Worm (Caenorhabditis elegans) whole organism, late embryonic: ENCODE measurements around the gene ddo-3.

Experiments
- C08G9.2 ChIP-seq: sonication (generic microtip); optimal IDR thresholded peaks from 2 replicates; lab custom pipeline; 2016; ENCODE audit warnings: mild to moderate bottlenecking, missing genetic modification characterization, moderate library complexity, missing compliant biosample characterization
- C38D4.7 ChIP-seq: fragments of 200-800 bp; sonication (Bioruptor generic); optimal IDR thresholded peaks from 2 replicates; lab custom pipeline; 2018; ENCODE audit warnings: mild to moderate bottlenecking, missing genetic modification characterization, moderate library complexity, missing compliant biosample characterization
- Y22D7AL.16 ChIP-seq: sonication (generic microtip); optimal IDR thresholded peaks from 2 replicates; lab custom pipeline; 2016; ENCODE audit warnings: missing genetic modification characterization, missing compliant biosample characterization
- ceh-14 ChIP-seq: sonication (generic microtip); optimal IDR thresholded peaks from 2 replicates; lab custom pipeline; 2016; ENCODE audit warnings: missing genotype, missing genetic modification characterization, missing compliant biosample characterization
- ceh-18 ChIP-seq: sonication (generic microtip); optimal IDR thresholded peaks from 2 replicates; lab custom pipeline; 2016; ENCODE audit warnings: missing genetic modification characterization, missing compliant biosample characterization
- ceh-22 ChIP-seq: sonication (generic microtip); optimal IDR thresholded peaks from 2 replicates; lab custom pipeline; 2017; ENCODE audit warnings: missing biosample characterization, missing genetic modification characterization
- ceh-34 ChIP-seq: sonication (generic microtip); optimal IDR thresholded peaks from 2 replicates; lab custom pipeline; 2016; ENCODE audit warnings: mild to moderate bottlenecking, missing genetic modification characterization, missing compliant biosample characterization
- ceh-45 ChIP-seq: fragments of 200-800 bp; sonication (Bioruptor generic); IDR thresholded peaks from 2 replicates; pipeline ENCODE4 v1.3.6; 2022; ENCODE audit warnings: missing genetic modification reagents, missing genetic modification characterization, missing compliant biosample characterization
- ceh-48 ChIP-seq: sonication (generic microtip); optimal IDR thresholded peaks from 2 replicates; lab custom pipeline; 2016; ENCODE audit warnings: missing genetic modification characterization, inconsistent platforms, missing compliant biosample characterization
- ceh-6 ChIP-seq: fragments of 200-800 bp; sonication (Bioruptor generic); optimal IDR thresholded peaks from 2 replicates; lab custom pipeline; 2018; ENCODE audit warnings: mild to moderate bottlenecking, missing genetic modification characterization, missing compliant biosample characterization
- dmd-4 ChIP-seq: sonication (generic microtip); optimal IDR thresholded peaks from 2 replicates; lab custom pipeline; 2016; ENCODE audit warnings: borderline replicate concordance, missing genetic modification characterization, missing compliant biosample characterization
- dve-1 ChIP-seq: sonication (generic microtip); optimal IDR thresholded peaks from 2 replicates; lab custom pipeline; 2017; ENCODE audit warnings: antibody characterized with exemption, mild to moderate bottlenecking, missing genetic modification characterization, missing compliant biosample characterization
- elt-2 ChIP-seq: sonication (generic microtip); optimal IDR thresholded peaks from 2 replicates; lab custom pipeline; 2016; ENCODE audit warnings: missing genetic modification reagents, missing genetic modification characterization, missing compliant biosample characterization
- ets-4 ChIP-seq: sonication (generic microtip); optimal IDR thresholded peaks from 2 replicates; lab custom pipeline; 2016; ENCODE audit warnings: missing genetic modification characterization, missing compliant biosample characterization
- fkh-6 ChIP-seq: sonication (generic microtip); optimal IDR thresholded peaks from 2 replicates; lab custom pipeline; 2016; ENCODE audit warnings: missing genetic modification characterization, missing compliant biosample characterization
- hlh-13 ChIP-seq: fragments of 200-800 bp; sonication (Bioruptor generic); optimal IDR thresholded peaks from 2 replicates; lab custom pipeline; 2018; ENCODE audit warnings: mild to moderate bottlenecking, missing genetic modification characterization, missing compliant biosample characterization
- hlh-30 ChIP-seq: sonication (generic microtip); optimal IDR thresholded peaks from 2 replicates; lab custom pipeline; 2017; ENCODE audit warnings: antibody characterized with exemption, missing genetic modification characterization, missing compliant biosample characterization; ENCODE audit not compliant: insufficient read depth
- lin-11 ChIP-seq: fragments of 200-800 bp; sonication (Bioruptor generic); optimal IDR thresholded peaks from 2 replicates; lab custom pipeline; 2018; ENCODE audit warnings: mild to moderate bottlenecking, missing genetic modification characterization, missing compliant biosample characterization
- nfya-1 ChIP-seq: sonication (generic microtip); optimal IDR thresholded peaks from 2 replicates; lab custom pipeline; 2017; ENCODE audit warnings: missing genetic modification characterization, mild to moderate bottlenecking, missing compliant biosample characterization, antibody characterized with exemption, moderate library complexity
- nhr-11 ChIP-seq: fragments of 150-350 bp; optimal IDR thresholded peaks from 2 replicates; lab custom pipeline; 2014; ENCODE audit warnings: missing biosample characterization, missing genetic modification characterization
- odd-2 ChIP-seq: sonication (generic microtip); optimal IDR thresholded peaks from 2 replicates; lab custom pipeline; 2017; ENCODE audit warnings: antibody characterized with exemption, mild to moderate bottlenecking, missing genetic modification characterization, missing compliant biosample characterization
- pha-2 ChIP-seq: sonication (generic microtip); optimal IDR thresholded peaks from 2 replicates; lab custom pipeline; 2017; ENCODE audit warnings: mild to moderate bottlenecking, missing genetic modification characterization, missing compliant biosample characterization
- pha-4 ChIP-seq: fragments of 150-350 bp; optimal IDR thresholded peaks from 2 replicates; lab custom pipeline; 2018; ENCODE audit warnings: missing biosample characterization, missing genetic modification reagents, missing genetic modification characterization
- pros-1 ChIP-seq: fragments of 150-350 bp; optimal IDR thresholded peaks from 2 replicates; lab custom pipeline; 2014; ENCODE audit warnings: missing biosample characterization, missing genetic modification reagents, missing genetic modification characterization
- ref-2 ChIP-seq: sonication (generic microtip); optimal IDR thresholded peaks from 2 replicates; lab custom pipeline; 2016; ENCODE audit warnings: missing genetic modification characterization, missing compliant biosample characterization
- rnt-1 ChIP-seq: sonication (generic microtip); optimal IDR thresholded peaks from 2 replicates; lab custom pipeline; 2016; ENCODE audit warnings: missing genetic modification characterization, missing compliant biosample characterization
- sdc-2 ChIP-seq: sonication (generic microtip); optimal IDR thresholded peaks from 2 replicates; lab custom pipeline; 2016; ENCODE audit warnings: missing genotype, missing genetic modification characterization, missing compliant biosample characterization
- sox-2 ChIP-seq: fragments of 200-800 bp; sonication (Bioruptor generic); IDR thresholded peaks from 2 replicates; pipeline ENCODE4 v1.3.6; 2022; ENCODE audit warnings: missing genetic modification reagents, missing genetic modification characterization, missing compliant biosample characterization
- sox-4 ChIP-seq: sonication (generic microtip); optimal IDR thresholded peaks from 2 replicates; lab custom pipeline; 2017; ENCODE audit warnings: mild to moderate bottlenecking, missing genetic modification characterization, inconsistent platforms, missing compliant biosample characterization
- syd-9 ChIP-seq: sonication (generic microtip); optimal IDR thresholded peaks from 2 replicates; lab custom pipeline; 2016; ENCODE audit warnings: mild to moderate bottlenecking, missing genetic modification characterization, moderate library complexity, missing compliant biosample characterization
- tbx-2 ChIP-seq: sonication (generic microtip); optimal IDR thresholded peaks from 2 replicates; lab custom pipeline; 2016; ENCODE audit warnings: missing genetic modification characterization, missing compliant biosample characterization
- ttx-3 ChIP-seq: sonication (generic microtip); optimal IDR thresholded peaks from 2 replicates; lab custom pipeline; 2016; ENCODE audit warnings: missing genetic modification reagents, missing genetic modification characterization, missing compliant biosample characterization
- unc-3 ChIP-seq, 2 experiments: fragments of 200-800 bp in 1 of 2; sonication (Bioruptor generic) in 1 of 2; sonication (generic microtip) in 1 of 2; conservative IDR thresholded peaks in 1 of 2; optimal IDR thresholded peaks in 1 of 2; 2 replicates each; pipeline versions ENCODE4 v1.3.6 to Lab custom; 2016 to 2022; ENCODE audit warnings: missing compliant biosample characterization in 2 of 2, missing genetic modification characterization in 2 of 2, missing genetic modification reagents in 1 of 2
- unc-42 ChIP-seq: sonication (generic microtip); optimal IDR thresholded peaks from 2 replicates; lab custom pipeline; 2016; ENCODE audit warnings: missing genotype, missing genetic modification characterization, missing compliant biosample characterization
- unc-55 ChIP-seq: sonication (generic microtip); optimal IDR thresholded peaks from 2 replicates; lab custom pipeline; 2017; ENCODE audit warnings: missing biosample characterization, missing genetic modification reagents, missing genetic modification characterization
- unc-86 ChIP-seq: sonication (generic microtip); optimal IDR thresholded peaks from 2 replicates; lab custom pipeline; 2016; ENCODE audit warnings: missing genetic modification characterization, missing compliant biosample characterization
- zip-5 ChIP-seq: sonication (generic microtip); optimal IDR thresholded peaks from 2 replicates; lab custom pipeline; 2016; ENCODE audit warnings: missing genetic modification characterization, missing compliant biosample characterization
- ztf-16 ChIP-seq: sonication (generic microtip); optimal IDR thresholded peaks from 2 replicates; lab custom pipeline; 2017; ENCODE audit warnings: missing genetic modification characterization, missing compliant biosample characterization

Gene ddo-3

DNA sequence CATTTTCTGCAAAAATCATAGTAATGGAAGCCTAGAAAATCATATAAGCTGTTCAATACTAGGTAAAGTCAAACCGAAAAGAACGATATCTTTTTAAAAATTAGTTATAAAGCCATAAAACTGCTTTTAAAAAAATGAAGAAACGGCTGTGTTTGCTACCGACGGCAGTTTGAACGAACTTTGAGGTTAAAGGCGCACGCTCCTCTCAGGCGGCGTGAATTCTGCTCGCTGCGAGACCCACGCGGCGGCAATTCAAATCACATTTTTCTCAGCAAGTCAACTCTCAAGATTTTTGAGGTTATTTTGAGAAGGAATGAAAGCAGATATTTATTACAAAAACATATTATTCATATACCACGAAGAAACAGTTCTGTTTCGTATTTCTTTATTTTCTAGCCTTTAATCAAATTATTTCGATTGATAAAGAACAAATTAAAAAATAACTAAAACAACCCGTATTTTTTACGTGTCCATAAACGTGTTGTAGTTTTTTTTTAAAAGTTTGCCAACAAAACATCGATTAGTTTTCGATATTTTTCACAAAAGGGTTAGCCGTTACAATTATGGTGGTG is 20.5 kb downstream of the ddo-3 start, which contains the start of the genes mdh-2 and F20H11.4:
mdh-2 (minus strand) TSS at position 6 of the 572 bp plus-strand sequence.
F20H11.4 (plus strand) TSS at position 522 of the 572 bp plus-strand sequence.
- peak; percentile 33 for TF ChIP-seq tbx-2 (tag; lab: Kevin White, UChicago)
- TF ChIP-seq C38D4.7 (GFP tag; lab: Kevin White, UChicago) = no peak
- no peak for TF ChIP-seq pha-4 (tag; lab: Kevin White, UChicago)
- no peak for TF ChIP-seq ceh-6 (GFP tag; lab: Kevin White, UChicago)
- TF ChIP-seq dmd-4 (tag; lab: Kevin White, UChicago) = no peak
- peak; percentile 56 for TF ChIP-seq nfya-1 (tag; lab: Kevin White, UChicago)
- TF ChIP-seq ceh-14 = no peak
- TF ChIP-seq odd-2 (tag; lab: Kevin White, UChicago) = no peak
- TF ChIP-seq syd-9 (tag; lab: Kevin White, UChicago) = no peak
- no peak for TF ChIP-seq ceh-48 (tag; lab: Kevin White, UChicago)
- no peak for TF ChIP-seq ceh-22
- no peak for TF ChIP-seq sox-2
- TF ChIP-seq dve-1 (tag; lab: Kevin White, UChicago) = peak; percentile 50
- peak; percentile 13 for TF ChIP-seq unc-42 (tag; lab: Kevin White, UChicago)
- no peak for TF ChIP-seq elt-2 (tag; lab: Kevin White, UChicago)
- TF ChIP-seq unc-55 = peak; percentile 2
- TF ChIP-seq ceh-45 (GFP tag; lab: Robert Waterston, UW) = no peak
- TF ChIP-seq ceh-18 (tag; lab: Kevin White, UChicago) = peak; percentile 2

DNA sequence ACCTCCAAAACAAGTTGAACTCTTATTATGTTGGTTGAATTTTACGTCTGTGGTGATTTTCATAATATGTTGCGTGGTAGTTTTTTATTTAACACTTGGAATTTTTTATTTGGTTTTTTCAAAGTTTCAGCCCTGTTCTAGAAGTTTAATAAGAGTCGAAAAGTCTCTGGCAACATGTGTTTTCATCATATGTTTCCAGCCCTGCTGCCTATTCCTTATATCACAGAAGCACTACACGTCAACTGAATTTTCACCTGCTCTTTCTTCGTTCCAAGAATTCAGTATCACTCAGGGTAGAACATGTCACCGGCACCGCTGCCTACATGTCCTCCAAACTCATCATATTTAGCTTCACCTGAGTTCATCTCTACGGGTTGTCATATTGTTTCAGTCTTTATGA is 22.9 kb downstream of the ddo-3 start, which contains the start of gene srh-40:
srh-40 (plus strand) TSS at position 301 of the 400 bp plus-strand sequence.
- TF ChIP-seq sdc-2 (tag; lab: Kevin White, UChicago) (no peak), rnt-1 (no peak), fkh-6 (no peak), dmd-4 (tag; lab: Kevin White, UChicago) (no peak), ref-2 (no peak), ttx-3 (no peak), ceh-45 (GFP tag; lab: Robert Waterston, UW) (no peak), sox-2 (no peak), nhr-11 (tag; lab: Kevin White, UChicago) (no peak), pha-4 (tag; lab: Kevin White, UChicago) (no peak), hlh-30 (no peak), pha-2 (tag; lab: Kevin White, UChicago) (no peak), lin-11 (tag; lab: Kevin White, UChicago) (no peak), Y22D7AL.16 (tag; lab: Kevin White, UChicago) (no peak)

DNA sequence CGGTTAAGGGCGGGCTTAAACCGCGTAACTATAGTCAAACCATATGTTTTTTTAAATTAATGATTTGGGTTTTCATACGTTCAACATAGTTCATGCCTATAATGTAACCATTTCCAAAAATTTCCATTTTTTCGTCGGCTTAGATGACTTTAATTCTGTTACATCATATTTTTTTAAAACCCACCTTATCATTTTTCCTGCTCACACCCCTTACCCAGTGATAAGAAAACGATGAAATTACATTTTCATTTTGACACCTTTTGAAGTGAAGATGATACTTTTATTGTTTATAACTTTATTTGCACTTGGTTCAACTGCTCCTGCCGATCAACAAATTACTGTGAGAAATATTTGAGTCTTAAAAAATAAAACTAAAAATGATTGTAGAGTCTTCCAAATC is 24.6 kb downstream of the ddo-3 start, which contains the start of gene ctsa-4.2:
ctsa-4.2 (plus strand) TSS at position 247 of the 400 bp plus-strand sequence.
- TF ChIP-seq ceh-34 (tag; lab: Kevin White, UChicago) (no peak), C38D4.7 (GFP tag; lab: Kevin White, UChicago) (no peak), hlh-13 (no peak), ets-4 (tag; lab: Kevin White, UChicago) (no peak), sdc-2 (tag; lab: Kevin White, UChicago) (no peak), syd-9 (tag; lab: Kevin White, UChicago) (no peak), ztf-16 (tag; lab: Kevin White, UChicago) (no peak), unc-86 (tag; lab: Kevin White, UChicago) (no peak), tbx-2 (tag; lab: Kevin White, UChicago) (no peak), pros-1 (tag; lab: Kevin White, UChicago) (no peak), nhr-11 (tag; lab: Kevin White, UChicago) (no peak), zip-5 (no peak), ceh-45 (GFP tag; lab: Robert Waterston, UW) (no peak)
- TF ChIP-seq, all 69 proteins: peak for 0

DNA sequence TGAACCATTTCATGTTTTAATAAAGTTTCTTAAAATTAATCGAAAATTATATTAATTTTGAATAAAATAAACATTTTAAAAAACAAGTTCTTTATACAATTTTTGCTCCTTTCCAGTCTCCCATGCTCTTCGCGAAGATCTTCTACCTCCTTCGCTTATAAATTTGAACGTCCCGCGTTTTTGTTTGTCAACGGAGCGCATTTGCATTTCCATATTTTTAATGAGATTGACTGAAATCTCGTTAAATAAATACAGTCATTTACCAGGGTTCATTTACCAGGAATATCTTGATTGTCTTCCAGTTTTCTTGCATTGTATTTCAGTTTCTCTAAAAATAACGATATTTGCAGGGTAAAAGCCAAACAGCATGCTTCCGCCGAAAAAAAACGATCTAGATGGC is 27.4 kb downstream of the ddo-3 start, which contains the start of gene cmtr-2:
cmtr-2 (plus strand) TSS at position 351 of the 400 bp plus-strand sequence.
- TF ChIP-seq unc-42 (tag; lab: Kevin White, UChicago) (peak; percentile 84), ceh-14 (peak; percentile 17), rnt-1 (no peak), sox-4 (no peak), pha-4 (tag; lab: Kevin White, UChicago) (no peak), C08G9.2 (no peak), pha-2 (tag; lab: Kevin White, UChicago) (peak; percentile 1), unc-3 (GFP tag; conservative IDR thresholded peaks at IDR 0.05; lab: Robert Waterston, UW) (no peak), unc-3 (tag; optimal IDR thresholded peaks at IDR 0.05; lab: Kevin White, UChicago) (no peak), nfya-1 (tag; lab: Kevin White, UChicago) (peak; percentile 29), ceh-18 (tag; lab: Kevin White, UChicago) (no peak)
